Worm (Caenorhabditis elegans): ENCODE measurements around the gene F09E5.12.

DNA sequence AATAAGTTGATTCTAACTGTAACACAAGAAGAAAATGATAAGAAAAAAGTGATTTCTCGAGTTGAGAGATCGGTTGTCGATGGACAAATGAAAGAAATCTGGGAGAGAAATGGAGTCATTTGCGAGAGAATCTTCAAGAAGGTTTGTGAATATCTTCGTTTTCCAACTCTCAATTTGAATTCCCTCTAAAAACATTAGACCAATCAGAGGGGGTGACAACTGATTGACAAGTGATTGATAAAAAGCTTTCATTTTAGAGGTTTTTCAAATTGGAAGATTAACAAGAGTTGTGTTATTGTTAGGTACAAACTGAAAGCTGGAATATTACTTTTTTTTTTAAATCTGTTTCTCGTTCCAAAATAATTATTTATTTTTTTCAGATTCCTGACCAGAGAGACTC, 47.4 kb upstream of the F09E5.12 start:
- TF ChIP-seq klf-2 (GFP tag; conservative IDR thresholded peaks at IDR 0.05) (no peak), ref-1 (GFP tag; conservative IDR thresholded peaks at IDR 0.05) (no peak)
